Fruit fly (Drosophila melanogaster): Measurements from ENCODE around the gene CG14013.

DNA sequence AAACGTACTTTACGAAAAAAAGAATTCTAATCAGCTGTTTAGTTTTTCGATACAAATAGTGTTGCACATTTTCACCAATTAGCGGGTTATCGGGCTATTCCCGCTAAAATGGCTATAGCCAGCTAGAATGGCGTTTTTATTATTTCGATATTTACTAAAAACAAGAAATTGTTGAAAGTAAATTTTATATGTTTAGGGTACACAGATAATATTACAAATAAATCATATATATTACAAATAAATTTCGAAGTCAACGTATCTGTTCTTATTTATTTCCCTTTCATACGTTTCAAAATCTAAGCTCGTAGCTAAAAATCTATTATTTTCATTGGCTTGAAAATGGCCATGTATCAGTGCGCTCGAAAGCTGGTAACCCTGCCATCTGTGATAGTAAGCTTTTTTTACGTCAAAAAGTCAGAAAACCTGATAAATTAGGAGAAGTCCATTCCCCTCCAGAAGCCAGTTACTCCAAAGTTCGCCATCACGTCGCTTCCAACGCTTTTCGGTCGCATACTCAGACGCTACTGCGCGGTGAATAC lies 33.7 kb downstream of the CG14013 start, which contains the start of the genes CG7382 and cl:
- no peak for TF ChIP-seq ttk (optimal IDR thresholded peaks at IDR 0.05)
- TF ChIP-seq insv (optimal IDR thresholded peaks at IDR 0.05) = no peak
- TF ChIP-seq Myc (optimal IDR thresholded peaks at IDR 0.05) = no peak
- no peak for TF ChIP-seq h (optimal IDR thresholded peaks at IDR 0.05)
- no peak for TF ChIP-seq Sin3A (optimal IDR thresholded peaks at IDR 0.05)
